Worm (Caenorhabditis elegans) whole organism, young adult: ENCODE measurements around the gene C25A8.1.

Source experiments
- B0019.2 ChIP-seq: fragments of 200-800 bp; sonication (Bioruptor generic); conservative IDR thresholded peaks from 2 replicates; pipeline ENCODE4 v1.3.6; 2022; ENCODE audit warnings: missing genetic modification reagents, missing genetic modification characterization, missing compliant biosample characterization
- F10E7.11 ChIP-seq: sonication (generic microtip); optimal IDR thresholded peaks from 2 replicates; lab custom pipeline; 2017; ENCODE audit warnings: mild to moderate bottlenecking, missing genetic modification characterization, moderate library complexity, missing compliant biosample characterization
- F23B12.7 ChIP-seq: sonication (generic microtip); optimal IDR thresholded peaks from 2 replicates; lab custom pipeline; 2017; ENCODE audit warnings: missing genetic modification characterization, mild to moderate bottlenecking, missing compliant biosample characterization, antibody characterized with exemption, moderate library complexity; ENCODE audit not compliant: insufficient read depth
- F39B2.1 ChIP-seq: fragments of 200-800 bp; sonication (Bioruptor generic); IDR thresholded peaks from 2 replicates; pipeline ENCODE4 v1.3.6; 2022; ENCODE audit warnings: missing genetic modification reagents, missing genetic modification characterization, missing compliant biosample characterization
- F52B5.7 ChIP-seq: sonication (generic microtip); optimal IDR thresholded peaks from 2 replicates; lab custom pipeline; 2016; ENCODE audit warnings: mild to moderate bottlenecking, missing genetic modification characterization, missing compliant biosample characterization
- K12H6.12 ChIP-seq: fragments of 200-800 bp; sonication (Bioruptor generic); optimal IDR thresholded peaks from 2 replicates; lab custom pipeline; 2018; ENCODE audit warnings: mild to moderate bottlenecking, missing genetic modification characterization, missing compliant biosample characterization
- Y56A3A.18 ChIP-seq: fragments of 200-800 bp; sonication (Bioruptor generic); IDR thresholded peaks from 2 replicates; pipeline ENCODE4 v1.3.6; 2022; ENCODE audit warnings: missing genetic modification reagents, missing genetic modification characterization, missing compliant biosample characterization
- Y67H2A.10 ChIP-seq: fragments of 200-800 bp; sonication (Bioruptor generic); conservative IDR thresholded peaks from 2 replicates; pipeline ENCODE4 v1.3.6; 2022; ENCODE audit warnings: missing genetic modification reagents, missing genetic modification characterization, missing compliant biosample characterization
- Y95B8A.8 ChIP-seq: fragments of 200-800 bp; sonication (Bioruptor generic); IDR thresholded peaks from 2 replicates; pipeline ENCODE4 v1.3.6; 2022; ENCODE audit warnings: missing genetic modification reagents, missing genetic modification characterization, missing compliant biosample characterization
- akir-1 ChIP-seq: fragments of 200-800 bp; sonication (Bioruptor generic); optimal IDR thresholded peaks from 2 replicates; lab custom pipeline; 2018; ENCODE audit warnings: mild to moderate bottlenecking, missing genetic modification characterization, moderate library complexity, missing compliant biosample characterization
- ama-1 ChIP-seq, 3 experiments: fragments of 150-350 bp in 1 of 3; sonication (generic microtip) in 2 of 3; optimal IDR thresholded peaks; 2 replicates each; lab custom pipeline; 2014 to 2018; ENCODE audit warnings: missing biosample characterization in 2 of 3, missing genetic modification characterization in 2 of 3, missing genetic modification reagents in 2 of 3
- atf-7 ChIP-seq: sonication (generic microtip); optimal IDR thresholded peaks from 2 replicates; lab custom pipeline; 2017; ENCODE audit warnings: mild to moderate bottlenecking, missing genetic modification characterization, missing compliant biosample characterization
- attf-5 ChIP-seq: fragments of 200-800 bp; sonication (Bioruptor generic); optimal IDR thresholded peaks from 2 replicates; lab custom pipeline; 2018; ENCODE audit warnings: mild to moderate bottlenecking, missing genetic modification characterization, missing compliant biosample characterization
- ccch-3 ChIP-seq: fragments of 200-800 bp; sonication (Bioruptor generic); optimal IDR thresholded peaks from 2 replicates; lab custom pipeline; 2018; ENCODE audit warnings: mild to moderate bottlenecking, missing genetic modification characterization, missing compliant biosample characterization
- cebp-1 ChIP-seq, 2 experiments: fragments of 200-800 bp in 1 of 2; sonication (Bioruptor generic) in 1 of 2; sonication (generic microtip) in 1 of 2; IDR thresholded peaks in 1 of 2; optimal IDR thresholded peaks in 1 of 2; 2 replicates each; pipeline versions ENCODE4 v1.3.6 to Lab custom; 2017 to 2022; ENCODE audit warnings: missing compliant biosample characterization in 2 of 2, missing genetic modification characterization in 2 of 2, mild to moderate bottlenecking in 1 of 2, missing genetic modification reagents in 1 of 2, moderate library complexity in 1 of 2
- ceh-100 ChIP-seq: fragments of 200-800 bp; sonication (Bioruptor generic); IDR thresholded peaks from 2 replicates; pipeline ENCODE4 v1.3.6; 2022; ENCODE audit warnings: missing genetic modification reagents, missing genetic modification characterization, missing compliant biosample characterization
- ceh-27 ChIP-seq: fragments of 200-800 bp; sonication (Bioruptor generic); optimal IDR thresholded peaks from 2 replicates; lab custom pipeline; 2018; ENCODE audit warnings: mild to moderate bottlenecking, missing genetic modification characterization, moderate library complexity, missing compliant biosample characterization
- ceh-40 ChIP-seq: fragments of 200-800 bp; sonication (Bioruptor generic); IDR thresholded peaks from 2 replicates; pipeline ENCODE4 v1.3.6; 2022; ENCODE audit warnings: missing genetic modification characterization, missing compliant biosample characterization
- ceh-58 ChIP-seq: fragments of 200-800 bp; sonication (Bioruptor generic); IDR thresholded peaks from 2 replicates; pipeline ENCODE4 v1.3.6; 2022; ENCODE audit warnings: missing genetic modification characterization, missing compliant biosample characterization
- ceh-79 ChIP-seq: sonication (generic microtip); optimal IDR thresholded peaks from 2 replicates; lab custom pipeline; 2017; ENCODE audit warnings: mild to moderate bottlenecking, missing genetic modification characterization, missing compliant biosample characterization
- dpff-1 ChIP-seq: sonication (generic microtip); optimal IDR thresholded peaks from 2 replicates; lab custom pipeline; 2017; ENCODE audit warnings: mild to moderate bottlenecking, missing genetic modification characterization, missing compliant biosample characterization
- dpl-1 ChIP-seq: fragments of 150-350 bp; optimal IDR thresholded peaks from 2 replicates; lab custom pipeline; 2014; ENCODE audit warnings: missing biosample characterization, missing genetic modification reagents, missing genetic modification characterization
- efl-1 ChIP-seq: fragments of 150-350 bp; optimal IDR thresholded peaks from 2 replicates; lab custom pipeline; 2014; ENCODE audit warnings: missing biosample characterization, missing genetic modification reagents, missing genetic modification characterization
- egrh-3 ChIP-seq: fragments of 200-800 bp; sonication (Bioruptor generic); IDR thresholded peaks from 2 replicates; pipeline ENCODE4 v1.3.6; 2022; ENCODE audit warnings: missing genetic modification reagents, missing genetic modification characterization, missing compliant biosample characterization
- him-1 ChIP-seq: sonication (generic microtip); optimal IDR thresholded peaks from 2 replicates; lab custom pipeline; 2016; ENCODE audit warnings: missing genotype, missing genetic modification reagents, missing genetic modification characterization, missing compliant biosample characterization
- hlh-26 ChIP-seq: fragments of 200-800 bp; sonication (Bioruptor generic); conservative IDR thresholded peaks from 2 replicates; pipeline ENCODE4 v1.3.6; 2022; ENCODE audit warnings: missing genetic modification reagents, missing genetic modification characterization, missing compliant biosample characterization
- let-526 ChIP-seq: fragments of 200-800 bp; sonication (Bioruptor generic); IDR thresholded peaks from 2 replicates; pipeline ENCODE4 v1.3.6; 2022; ENCODE audit warnings: missing genetic modification reagents, missing genetic modification characterization, missing compliant biosample characterization
- let-607 ChIP-seq, 2 experiments: fragments of 200-800 bp in 1 of 2; sonication (Bioruptor generic) in 1 of 2; sonication (generic microtip) in 1 of 2; optimal IDR thresholded peaks; 2 replicates each; lab custom pipeline; 2016 to 2018; ENCODE audit warnings: mild to moderate bottlenecking in 2 of 2, missing compliant biosample characterization in 2 of 2, missing genetic modification characterization in 2 of 2, moderate library complexity in 2 of 2, missing genotype in 1 of 2
- lsl-1 ChIP-seq: fragments of 200-800 bp; sonication (Bioruptor generic); optimal IDR thresholded peaks from 2 replicates; lab custom pipeline; 2018; ENCODE audit warnings: mild to moderate bottlenecking, missing genetic modification characterization, moderate library complexity, missing compliant biosample characterization
- madf-3 ChIP-seq: fragments of 200-800 bp; sonication (Bioruptor generic); IDR thresholded peaks from 2 replicates; pipeline ENCODE4 v1.3.6; 2022; ENCODE audit warnings: missing genetic modification reagents, missing genetic modification characterization, missing compliant biosample characterization
- mcd-1 ChIP-seq: fragments of 200-800 bp; sonication (Bioruptor generic); IDR thresholded peaks from 2 replicates; pipeline ENCODE4 v1.3.6; 2022; ENCODE audit warnings: missing genetic modification reagents, missing genetic modification characterization, missing compliant biosample characterization
- mxl-1 ChIP-seq: sonication (generic microtip); optimal IDR thresholded peaks from 2 replicates; lab custom pipeline; 2016; ENCODE audit warnings: missing genetic modification characterization, missing compliant biosample characterization
- nhr-120 ChIP-seq: fragments of 200-800 bp; sonication (Bioruptor generic); IDR thresholded peaks from 2 replicates; pipeline ENCODE4 v1.3.6; 2022; ENCODE audit warnings: missing genetic modification characterization, missing compliant biosample characterization
- nhr-179 ChIP-seq: sonication (generic microtip); optimal IDR thresholded peaks from 2 replicates; lab custom pipeline; 2016; ENCODE audit warnings: mild to moderate bottlenecking, missing genetic modification characterization, missing compliant biosample characterization
- nhr-27 ChIP-seq: fragments of 200-800 bp; sonication (Bioruptor generic); optimal IDR thresholded peaks from 2 replicates; lab custom pipeline; 2018; ENCODE audit warnings: mild to moderate bottlenecking, missing genetic modification characterization, moderate library complexity, missing compliant biosample characterization
- pbrm-1 ChIP-seq: fragments of 200-800 bp; sonication (Bioruptor generic); IDR thresholded peaks from 2 replicates; pipeline ENCODE4 v1.3.6; 2022; ENCODE audit warnings: missing genetic modification reagents, missing genetic modification characterization, missing compliant biosample characterization
- rcor-1 ChIP-seq: fragments of 200-800 bp; sonication (Bioruptor generic); IDR thresholded peaks from 2 replicates; pipeline ENCODE4 v1.3.6; 2022; ENCODE audit warnings: missing genetic modification reagents, missing genetic modification characterization, missing compliant biosample characterization
- sea-2 ChIP-seq: fragments of 200-800 bp; sonication (Bioruptor generic); IDR thresholded peaks from 2 replicates; pipeline ENCODE4 v1.3.6; 2022; ENCODE audit warnings: missing genetic modification characterization, missing compliant biosample characterization
- sptf-2 ChIP-seq: fragments of 200-800 bp; sonication (Bioruptor generic); optimal IDR thresholded peaks from 2 replicates; lab custom pipeline; 2018; ENCODE audit warnings: mild to moderate bottlenecking, missing genetic modification characterization, missing compliant biosample characterization
- tbx-9 ChIP-seq: sonication (generic microtip); optimal IDR thresholded peaks from 2 replicates; lab custom pipeline; 2016; ENCODE audit warnings: borderline replicate concordance, missing genetic modification characterization, inconsistent platforms, missing compliant biosample characterization
- tlf-1 ChIP-seq: fragments of 200-800 bp; sonication (Bioruptor generic); optimal IDR thresholded peaks from 2 replicates; lab custom pipeline; 2018; ENCODE audit warnings: mild to moderate bottlenecking, missing genetic modification characterization, missing compliant biosample characterization
- unc-62 ChIP-seq: fragments of 150-350 bp; optimal IDR thresholded peaks from 2 replicates; lab custom pipeline; 2014; ENCODE audit warnings: missing biosample characterization, missing genetic modification reagents, missing genetic modification characterization
- xnd-1 ChIP-seq: sonication (generic microtip); optimal IDR thresholded peaks from 2 replicates; lab custom pipeline; 2016; ENCODE audit warnings: missing genotype, missing genetic modification reagents, missing genetic modification characterization, missing compliant biosample characterization
- zim-3 ChIP-seq: sonication (generic microtip); optimal IDR thresholded peaks from 2 replicates; lab custom pipeline; 2017; ENCODE audit warnings: mild to moderate bottlenecking, missing genetic modification characterization, moderate library complexity, missing compliant biosample characterization
- ztf-18 ChIP-seq: sonication (generic microtip); optimal IDR thresholded peaks from 2 replicates; lab custom pipeline; 2016; ENCODE audit warnings: missing genotype, mild to moderate bottlenecking, missing genetic modification characterization, missing compliant biosample characterization
- ztf-22 ChIP-seq: fragments of 200-800 bp; sonication (Bioruptor generic); optimal IDR thresholded peaks from 2 replicates; lab custom pipeline; 2018; ENCODE audit warnings: mild to moderate bottlenecking, missing genetic modification characterization, moderate library complexity, missing compliant biosample characterization

Gene C25A8.1

ce11 chrIV:7039476-7040261 lies 28.7 kb downstream of the C25A8.1 start, which contains the start of the genes cogc-2 and klp-18 (continued):
- TF ChIP-seq him-1 (tag; lab: Kevin White, UChicago) (peak; percentile 64), ztf-22 (GFP tag; lab: Kevin White, UChicago) (no peak), akir-1 (GFP tag; lab: Kevin White, UChicago) (no peak), nhr-179 (no peak), pbrm-1 (GFP tag; lab: Robert Waterston, UW) (peak; percentile 58; the same call in 1 of the 2 replicates), tbx-9 (tag; lab: Kevin White, UChicago) (no peak), B0019.2 (GFP tag; lab: Robert Waterston, UW) (peak; percentile 86), Y95B8A.8 (GFP tag; lab: Robert Waterston, UW) (peak; percentile 90), let-526 (GFP tag; lab: Robert Waterston, UW) (no peak), egrh-3 (GFP tag; lab: Robert Waterston, UW) (0 out of 2 replicates have a peak, but pooled peaks have one; percentile 20), sea-2 (no peak), cebp-1 (GFP tag; IDR thresholded peaks at IDR 0.05; lab: Robert Waterston, UW) (peak; percentile 91), cebp-1 (tag; optimal IDR thresholded peaks at IDR 0.05; lab: Kevin White, UChicago) (peak; percentile 98), dpff-1 (tag; lab: Kevin White, UChicago) (no peak), F52B5.7 (no peak), K12H6.12 (tag; lab: Kevin White, UChicago) (peak; percentile 20), efl-1 (GFP tag; lab: Kevin White, UChicago) (peak; percentile 99), ceh-100 (peak; percentile 62), ztf-18 (tag; lab: Kevin White, UChicago) (peak; percentile 84), hlh-26 (GFP tag; lab: Robert Waterston, UW) (no peak), sptf-2 (GFP tag; lab: Kevin White, UChicago) (no peak), lsl-1 (GFP tag; lab: Kevin White, UChicago) (peak; percentile 99), F39B2.1 (GFP tag; lab: Robert Waterston, UW) (no peak), nhr-27 (tag; lab: Kevin White, UChicago) (no peak), ccch-3 (GFP tag; lab: Kevin White, UChicago) (no peak), dpl-1 (GFP tag; lab: Kevin White, UChicago) (peak; percentile 84), mcd-1 (GFP tag; lab: Robert Waterston, UW) (peak; percentile 93), unc-62 (no peak), ceh-27 (GFP tag; lab: Kevin White, UChicago) (peak; percentile 52), tlf-1 (GFP tag; lab: Kevin White, UChicago) (peak; percentile 94), atf-7 (tag; lab: Kevin White, UChicago) (no peak), let-607 (tag; optimal IDR thresholded peaks at IDR 0.05; lab: Kevin White, UChicago) (peak; percentile 69 to 79), zim-3 (tag; lab: Kevin White, UChicago) (no peak), Y56A3A.18 (GFP tag; lab: Robert Waterston, UW) (no peak), ceh-40 (GFP tag; lab: Robert Waterston, UW) (no peak), madf-3 (GFP tag; lab: Robert Waterston, UW) (peak; percentile 94), mxl-1 (tag; lab: Kevin White, UChicago) (no peak), nhr-120 (GFP tag; lab: Robert Waterston, UW) (no peak), F10E7.11 (tag; lab: Kevin White, UChicago) (no peak), xnd-1 (tag; lab: Kevin White, UChicago) (peak; percentile 100), attf-5 (GFP tag; lab: Kevin White, UChicago) (peak; percentile 84), Y67H2A.10 (no peak), ama-1 (optimal IDR thresholded peaks at IDR 0.05; lab: Kevin White, UChicago) (no peak), ama-1 (GFP tag; optimal IDR thresholded peaks at IDR 0.05; lab: Kevin White, UChicago) (no peak), ceh-58 (no peak), rcor-1 (peak; percentile 73; the same call in 1 of the 2 replicates), F23B12.7 (tag; lab: Kevin White, UChicago) (peak; percentile 72), ceh-79 (no peak)
